Worm (Caenorhabditis elegans) whole organism, young adult: ENCODE results near the gene F18A12.7.

ENCODE experiments used
- B0261.1 ChIP-seq: sonication (generic microtip); optimal IDR thresholded peaks from 2 replicates; lab custom pipeline; 2016; ENCODE audit warnings: mild to moderate bottlenecking, missing genetic modification characterization, moderate library complexity, missing compliant biosample characterization
- ama-1 ChIP-seq, 3 experiments: fragments of 150-350 bp in 1 of 3; sonication (generic microtip) in 2 of 3; optimal IDR thresholded peaks; 2 replicates each; lab custom pipeline; 2014 to 2018; ENCODE audit warnings: missing biosample characterization in 2 of 3, missing genetic modification characterization in 2 of 3, missing genetic modification reagents in 2 of 3
- cebp-1 ChIP-seq, 2 experiments: fragments of 200-800 bp in 1 of 2; sonication (Bioruptor generic) in 1 of 2; sonication (generic microtip) in 1 of 2; IDR thresholded peaks in 1 of 2; optimal IDR thresholded peaks in 1 of 2; 2 replicates each; pipeline versions ENCODE4 v1.3.6 to Lab custom; 2017 to 2022; ENCODE audit warnings: missing compliant biosample characterization in 2 of 2, missing genetic modification characterization in 2 of 2, mild to moderate bottlenecking in 1 of 2, missing genetic modification reagents in 1 of 2, moderate library complexity in 1 of 2
- ceh-40 ChIP-seq: fragments of 200-800 bp; sonication (Bioruptor generic); IDR thresholded peaks from 2 replicates; pipeline ENCODE4 v1.3.6; 2022; ENCODE audit warnings: missing genetic modification characterization, missing compliant biosample characterization
- hmg-20 ChIP-seq: fragments of 200-800 bp; sonication (Bioruptor generic); IDR thresholded peaks from 2 replicates; pipeline ENCODE4 v1.3.6; 2022; ENCODE audit warnings: missing genetic modification reagents, missing genetic modification characterization, missing compliant biosample characterization
- lin-26 ChIP-seq: fragments of 200-800 bp; sonication (Bioruptor generic); IDR thresholded peaks from 2 replicates; pipeline ENCODE4 v1.3.6; 2022; ENCODE audit warnings: missing genetic modification reagents, missing genetic modification characterization, missing compliant biosample characterization
- nfya-1 ChIP-seq: sonication (generic microtip); optimal IDR thresholded peaks from 2 replicates; lab custom pipeline; 2017; ENCODE audit warnings: antibody characterized with exemption, missing compliant biosample characterization, missing genetic modification characterization, borderline replicate concordance; ENCODE audit not compliant: insufficient read depth
- nhr-120 ChIP-seq: fragments of 200-800 bp; sonication (Bioruptor generic); IDR thresholded peaks from 2 replicates; pipeline ENCODE4 v1.3.6; 2022; ENCODE audit warnings: missing genetic modification characterization, missing compliant biosample characterization
- unc-130 ChIP-seq: sonication (generic microtip); optimal IDR thresholded peaks from 2 replicates; lab custom pipeline; 2016; ENCODE audit warnings: missing genetic modification reagents, missing genetic modification characterization, missing compliant biosample characterization

DNA sequence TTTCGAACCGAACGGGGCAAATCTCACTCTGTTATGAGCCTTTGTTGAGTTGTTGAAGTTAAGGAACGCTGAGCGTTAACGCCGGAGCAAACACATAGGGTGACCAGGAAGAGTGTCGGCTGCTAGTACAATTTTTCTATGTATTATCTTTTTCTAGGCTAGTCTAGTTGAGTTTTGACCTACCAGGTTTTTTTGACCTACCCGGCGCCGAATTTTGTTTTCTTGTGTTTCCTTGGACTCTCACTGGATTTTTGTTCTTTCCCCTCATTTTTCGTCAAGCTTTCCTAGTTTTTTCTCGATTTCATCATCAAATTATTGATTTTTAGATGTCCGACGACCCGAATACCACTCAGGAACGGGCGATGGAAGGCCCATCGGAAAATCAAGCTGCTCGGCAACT is 32.8 kb downstream of the F18A12.7 start, which contains the start of gene T06D4.1:
- TF ChIP-seq ama-1 (optimal IDR thresholded peaks at IDR 0.05; lab: Kevin White, UChicago) (no peak), ama-1 (GFP tag; optimal IDR thresholded peaks at IDR 0.05; lab: Kevin White, UChicago) (no peak), nhr-120 (no peak), nfya-1 (no peak), hmg-20 (GFP tag; lab: Robert Waterston, UW) (no peak), unc-130 (GFP tag; lab: Kevin White, UChicago) (no peak), lin-26 (GFP tag; lab: Robert Waterston, UW) (no peak), ceh-40 (GFP tag; lab: Robert Waterston, UW) (no peak), B0261.1 (tag; lab: Kevin White, UChicago) (no peak), cebp-1 (GFP tag; IDR thresholded peaks at IDR 0.05; lab: Robert Waterston, UW) (no peak), cebp-1 (tag; optimal IDR thresholded peaks at IDR 0.05; lab: Kevin White, UChicago) (no peak)
